5 fruit fly cellular contexts compared by ENCODE assay signal in genomic region chr3R:17231579-17231978, dm6.
TF ChIP-seq lines count a peak whose summit lies in the region.

No protein-coding gene starts in this region.

- TF ChIP-seq CTCF in S2 (optimal IDR thresholded peaks at IDR 0.05; lab: Kevin White, UChicago), result peak; percentile 39 to 47
- TF ChIP-seq CTCF in whole organism, embryonic (GFP tag; optimal IDR thresholded peaks at IDR 0.05; lab: Kevin White, UChicago), result peak; percentile 46

TF ChIP-seq in whole organism, embryonic, 481 proteins besides CTCF, POLR2A, EP300 and RAD21 (continues in another document):
- TF ChIP-seq MTF-1 (GFP tag; optimal IDR thresholded peaks at IDR 0.05; lab: Kevin White, UChicago; ENCODE audit: borderline replicate concordance) (no peak), sqz (GFP tag; optimal IDR thresholded peaks at IDR 0.05; lab: Kevin White, UChicago) (no peak), CG17829 (tag; optimal IDR thresholded peaks at IDR 0.05; lab: Kevin White, UChicago) (no peak), esg (GFP tag; conservative IDR thresholded peaks at IDR 0.05; lab: Robert Waterston, UW) (no peak), twi (tag; optimal IDR thresholded peaks at IDR 0.05; lab: Kevin White, UChicago) (no peak), CG1647 (GFP tag; optimal IDR thresholded peaks at IDR 0.05; lab: Kevin White, UChicago) (no peak), CG10431 (GFP tag; optimal IDR thresholded peaks at IDR 0.05; lab: Kevin White, UChicago) (no peak), Opbp (GFP tag; IDR thresholded peaks at IDR 0.05; lab: Robert Waterston, UW; ENCODE audit: partially characterized antibody) (peak; percentile 54; the same call in 1 of the 3 replicates), CG13775 (GFP tag; optimal IDR thresholded peaks at IDR 0.05; lab: Kevin White, UChicago) (peak; percentile 31), ash1 (GFP tag; optimal IDR thresholded peaks at IDR 0.05; lab: Kevin White, UChicago) (no peak), CG6854 (GFP tag; optimal IDR thresholded peaks at IDR 0.05; lab: Kevin White, UChicago) (no peak), chif (GFP tag; optimal IDR thresholded peaks at IDR 0.05; lab: Kevin White, UChicago) (peak; percentile 9 to 52), gcm2 (GFP tag; optimal IDR thresholded peaks at IDR 0.05; lab: Kevin White, UChicago) (no peak), CG7839 (tag; optimal IDR thresholded peaks at IDR 0.05; lab: Kevin White, UChicago) (peak; percentile 10), CG14965 (GFP tag; optimal IDR thresholded peaks at IDR 0.05; lab: Kevin White, UChicago; ENCODE audit: borderline replicate concordance) (no peak), CG17802 (tag; optimal IDR thresholded peaks at IDR 0.05; lab: Kevin White, UChicago) (peak; percentile 28), Ravus (GFP tag; IDR thresholded peaks at IDR 0.05; lab: Robert Waterston, UW) (no peak), HLH54F (GFP tag; optimal IDR thresholded peaks at IDR 0.05; lab: Kevin White, UChicago) (peak; percentile 17), tx (GFP tag; optimal IDR thresholded peaks at IDR 0.05; lab: Kevin White, UChicago) (no peak), ttk (GFP tag; IDR thresholded peaks at IDR 0.05; lab: Robert Waterston, UW) (0 out of 2 replicates have a peak, but pooled peaks have one; percentile 7), CG1832 (GFP tag; optimal IDR thresholded peaks at IDR 0.05; lab: Kevin White, UChicago) (no peak), CG9797 (GFP tag; optimal IDR thresholded peaks at IDR 0.05; lab: Kevin White, UChicago) (no peak)

TF ChIP-seq in whole organism, prepupa, 60 proteins besides CTCF, POLR2A, EP300 and RAD21 (continues in another document):
- TF ChIP-seq dsx (GFP tag; optimal IDR thresholded peaks at IDR 0.05; lab: Kevin White, UChicago; ENCODE audit: poor library complexity, severe bottlenecking), result no peak
- TF ChIP-seq CG8319 (GFP tag; optimal IDR thresholded peaks at IDR 0.05; lab: Kevin White, UChicago), result no peak
- TF ChIP-seq CG32006 (GFP tag; optimal IDR thresholded peaks at IDR 0.05; lab: Kevin White, UChicago), result peak; percentile 47
- TF ChIP-seq net (GFP tag; optimal IDR thresholded peaks at IDR 0.05; lab: Kevin White, UChicago), result no peak
- no peak for TF ChIP-seq Ets96B (tag; optimal IDR thresholded peaks at IDR 0.05; lab: Kevin White, UChicago)
- peak; percentile 58 for TF ChIP-seq acj6 (GFP tag; optimal IDR thresholded peaks at IDR 0.05; lab: Kevin White, UChicago)
- TF ChIP-seq Eip93F (GFP tag; optimal IDR thresholded peaks at IDR 0.05; lab: Kevin White, UChicago), result no peak
- no peak for TF ChIP-seq Blimp-1 (GFP tag; optimal IDR thresholded peaks at IDR 0.05; lab: Kevin White, UChicago)
- peak; percentile 73 for TF ChIP-seq Eip78C (GFP tag; lab: Kevin White, UChicago)
- peak; percentile 41 for TF ChIP-seq cyc (GFP tag; optimal IDR thresholded peaks at IDR 0.05; lab: Kevin White, UChicago)
- no peak for TF ChIP-seq spab (GFP tag; optimal IDR thresholded peaks at IDR 0.05; lab: Kevin White, UChicago)
- TF ChIP-seq CG9139 (GFP tag; optimal IDR thresholded peaks at IDR 0.05; lab: Kevin White, UChicago), result no peak
- TF ChIP-seq pdm3 (GFP tag; optimal IDR thresholded peaks at IDR 0.05; lab: Kevin White, UChicago), result peak; percentile 24
- TF ChIP-seq topi (GFP tag; optimal IDR thresholded peaks at IDR 0.05; lab: Kevin White, UChicago), result peak; percentile 46
- TF ChIP-seq vri (GFP tag; optimal IDR thresholded peaks at IDR 0.05; lab: Kevin White, UChicago), result no peak
- TF ChIP-seq achi (GFP tag; optimal IDR thresholded peaks at IDR 0.05; lab: Kevin White, UChicago), result peak; percentile 11
- TF ChIP-seq dac (GFP tag; optimal IDR thresholded peaks at IDR 0.05; lab: Kevin White, UChicago), result no peak
- peak; percentile 0 for TF ChIP-seq CG10669 (GFP tag; optimal IDR thresholded peaks at IDR 0.05; lab: Kevin White, UChicago)
- TF ChIP-seq CG6163 (GFP tag; IDR thresholded peaks at IDR 0.05; lab: Robert Waterston, UW), result peak; percentile 61; the same call in 2 of the 3 replicates
- peak; percentile 49 for TF ChIP-seq CG31627 (GFP tag; optimal IDR thresholded peaks at IDR 0.05; lab: Kevin White, UChicago)
- no peak for TF ChIP-seq fd59A (GFP tag; optimal IDR thresholded peaks at IDR 0.05; lab: Kevin White, UChicago)
- no peak for TF ChIP-seq CG6854 (GFP tag; optimal IDR thresholded peaks at IDR 0.05; lab: Kevin White, UChicago)
- TF ChIP-seq CG7368 (GFP tag; optimal IDR thresholded peaks at IDR 0.05; lab: Kevin White, UChicago), result no peak
- TF ChIP-seq CG1621 (tag; optimal IDR thresholded peaks at IDR 0.05; lab: Kevin White, UChicago), result no peak

TF ChIP-seq in whole organism, pupa, 21 proteins besides CTCF, POLR2A, EP300 and RAD21:
- TF ChIP-seq D1 (tag; optimal IDR thresholded peaks at IDR 0.05; lab: Kevin White, UChicago), result peak; percentile 36
- TF ChIP-seq Ets98B (GFP tag; IDR thresholded peaks at IDR 0.05; lab: Robert Waterston, UW), result 0 out of 2 replicates have a peak, but pooled peaks have one; percentile 10
- TF ChIP-seq CG32121 (GFP tag; IDR thresholded peaks at IDR 0.05; lab: Robert Waterston, UW), result no peak
- TF ChIP-seq EcR (GFP tag; optimal IDR thresholded peaks at IDR 0.05; lab: Kevin White, UChicago), result no peak
- peak; percentile 20 for TF ChIP-seq CG17806 (tag; optimal IDR thresholded peaks at IDR 0.05; lab: Kevin White, UChicago)
- TF ChIP-seq CG8301 (tag; optimal IDR thresholded peaks at IDR 0.05; lab: Kevin White, UChicago), result peak; percentile 8
- no peak for TF ChIP-seq Snoo (tag; optimal IDR thresholded peaks at IDR 0.05; lab: Kevin White, UChicago)
- TF ChIP-seq Pif1A (GFP tag; optimal IDR thresholded peaks at IDR 0.05; lab: Kevin White, UChicago), result peak; percentile 31
- TF ChIP-seq CG4496 (GFP tag; IDR thresholded peaks at IDR 0.05; lab: Robert Waterston, UW), result peak; percentile 58; the same call in 2 of the 3 replicates
- TF ChIP-seq rn (GFP tag; IDR thresholded peaks at IDR 0.05; lab: Robert Waterston, UW), result 0 out of 2 replicates have a peak, but pooled peaks have one; percentile 17
- TF ChIP-seq fd96Ca (GFP tag; IDR thresholded peaks at IDR 0.05; lab: Robert Waterston, UW), result peak; percentile 52; the same call in 2 of the 3 replicates

TF ChIP-seq in whole organism, wandering third instar larva, 38 proteins besides CTCF, POLR2A, EP300 and RAD21:
- TF ChIP-seq ey (GFP tag; optimal IDR thresholded peaks at IDR 0.05; lab: Kevin White, UChicago) (no peak), h (GFP tag; optimal IDR thresholded peaks at IDR 0.05; lab: Kevin White, UChicago) (no peak), brk (GFP tag; optimal IDR thresholded peaks at IDR 0.05; lab: Kevin White, UChicago) (no peak), foxo (GFP tag; optimal IDR thresholded peaks at IDR 0.05; lab: Kevin White, UChicago) (peak in 1 of 2 experiments; percentile 13), dsf (GFP tag; optimal IDR thresholded peaks at IDR 0.05; lab: Kevin White, UChicago; ENCODE audit: borderline replicate concordance) (no peak), Hnf4 (GFP tag; optimal IDR thresholded peaks at IDR 0.05; lab: Kevin White, UChicago) (no peak), rgr (GFP tag; optimal IDR thresholded peaks at IDR 0.05; lab: Kevin White, UChicago) (peak; percentile 15), sv (GFP tag; optimal IDR thresholded peaks at IDR 0.05; lab: Kevin White, UChicago) (no peak), Jra (GFP tag; optimal IDR thresholded peaks at IDR 0.05; lab: Kevin White, UChicago) (no peak), Myc (optimal IDR thresholded peaks at IDR 0.05; lab: Kevin White, UChicago) (peak; percentile 84)
